Fruit fly (Drosophila melanogaster) whole organism, adult: ENCODE measurements around the gene Droj2.

Experiments
- CG11617 ChIP-seq: fragments of 200-800 bp; sonication (Bioruptor generic); optimal IDR thresholded peaks from 2 replicates; lab custom pipeline; 2017; ENCODE audit warnings: mild to moderate bottlenecking, missing biosample characterization, missing genetic modification reagents, missing genetic modification characterization
- CG12768 ChIP-seq: fragments of 200-800 bp; sonication (Bioruptor generic); optimal IDR thresholded peaks from 2 replicates; lab custom pipeline; 2017; ENCODE audit warnings: missing biosample characterization, missing genetic modification characterization, mild to moderate bottlenecking, moderate library complexity, missing genetic modification reagents
- CG14711 ChIP-seq: fragments of 200-800 bp; sonication (Bioruptor generic); optimal IDR thresholded peaks from 2 replicates; lab custom pipeline; 2018; ENCODE audit warnings: missing biosample characterization, mild to moderate bottlenecking, missing genetic modification characterization, moderate library complexity
- CG1620 ChIP-seq: fragments of 200-800 bp; sonication (Bioruptor generic); optimal IDR thresholded peaks from 2 replicates; lab custom pipeline; 2016; ENCODE audit warnings: missing biosample characterization, missing genetic modification characterization
- CG33017 ChIP-seq: fragments of 200-800 bp; sonication (Bioruptor generic); optimal IDR thresholded peaks from 2 replicates; lab custom pipeline; 2018; ENCODE audit warnings: missing biosample characterization, mild to moderate bottlenecking, missing genetic modification characterization, moderate library complexity
- CG7045 ChIP-seq: fragments of 200-800 bp; sonication (Bioruptor generic); optimal IDR thresholded peaks from 2 replicates; lab custom pipeline; 2017; ENCODE audit warnings: missing biosample characterization, mild to moderate bottlenecking, missing genetic modification characterization
- Crg-1 ChIP-seq: fragments of 200-800 bp; sonication (Bioruptor generic); optimal IDR thresholded peaks from 2 replicates; lab custom pipeline; 2016; ENCODE audit warnings: missing biosample characterization, missing genetic modification characterization
- Hr96 ChIP-seq: fragments of 200-800 bp; sonication (Bioruptor generic); optimal IDR thresholded peaks from 2 replicates; lab custom pipeline; 2016; ENCODE audit warnings: missing biosample characterization, missing genetic modification characterization
- Mnt ChIP-seq: fragments of 200-800 bp; sonication (Bioruptor generic); optimal IDR thresholded peaks from 2 replicates; lab custom pipeline; 2016; ENCODE audit warnings: missing biosample characterization, mild to moderate bottlenecking, missing genetic modification characterization
- bab1 ChIP-seq: fragments of 200-800 bp; sonication (Bioruptor generic); optimal IDR thresholded peaks from 3 replicates; lab custom pipeline; 2019; ENCODE audit warnings: missing biosample characterization, mild to moderate bottlenecking, missing genetic modification characterization, moderate library complexity
- cic ChIP-seq: fragments of 200-800 bp; sonication (Bioruptor generic); optimal IDR thresholded peaks from 2 replicates; lab custom pipeline; 2017; ENCODE audit warnings: missing biosample characterization, mild to moderate bottlenecking, missing genetic modification characterization, moderate library complexity
- kay ChIP-seq: fragments of 200-800 bp; sonication (Bioruptor generic); peaks from one replicate; lab custom pipeline; 2016; ENCODE audit warnings: missing biosample characterization, missing genetic modification characterization, borderline replicate concordance
- tj ChIP-seq: fragments of 200-800 bp; sonication (Bioruptor generic); optimal IDR thresholded peaks from 3 replicates; lab custom pipeline; 2017; ENCODE audit warnings: missing biosample characterization, mild to moderate bottlenecking, missing genetic modification characterization, moderate library complexity

DNA sequence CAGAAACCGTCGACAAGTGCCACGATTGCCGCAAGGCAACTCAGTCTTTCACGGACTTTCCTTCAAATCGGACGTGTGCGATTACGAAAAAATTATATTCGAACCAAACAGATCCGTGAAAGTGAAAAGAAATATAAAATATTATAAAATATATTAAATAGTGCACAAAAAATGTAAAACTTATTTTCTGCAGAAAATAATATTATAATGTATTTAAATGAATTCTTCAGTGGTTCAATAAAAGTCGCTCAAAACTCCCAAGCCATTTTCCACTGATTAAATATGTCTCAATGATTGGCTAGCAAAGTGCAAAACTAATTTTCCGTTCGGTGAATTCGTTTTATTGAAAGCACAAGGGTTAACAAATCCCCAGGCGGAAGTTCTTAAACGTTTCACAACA lies 43.9 kb upstream of the Droj2 start, which contains the start of gene PK2-R1:
- no peak for TF ChIP-seq Mnt (GFP tag; lab: Kevin White, UChicago)
- TF ChIP-seq CG7045 (GFP tag; lab: Kevin White, UChicago) = no peak
- TF ChIP-seq CG12768 = no peak
- no peak for TF ChIP-seq CG14711 (tag; lab: Kevin White, UChicago)
- no peak for TF ChIP-seq CG1620 (GFP tag; lab: Kevin White, UChicago)
- TF ChIP-seq bab1 (GFP tag; lab: Kevin White, UChicago) = no peak
- TF ChIP-seq CG33017 (tag; lab: Kevin White, UChicago) = no peak
- TF ChIP-seq cic (GFP tag; lab: Kevin White, UChicago) = no peak
- no peak for TF ChIP-seq tj (GFP tag; lab: Kevin White, UChicago)
- TF ChIP-seq Crg-1 = no peak
- no peak for TF ChIP-seq kay
- no peak for TF ChIP-seq Hr96 (GFP tag; lab: Kevin White, UChicago)
- TF ChIP-seq CG11617 (GFP tag; lab: Kevin White, UChicago) = no peak
